Worm (Caenorhabditis elegans): ENCODE measurements around the gene dnj-5.

The dnj-5 gene

ce11 chrII:6888211-6888610 lies 30.1 kb upstream of the dnj-5 start (continued):
- TF ChIP-seq C34B4.2 (tag; optimal IDR thresholded peaks at IDR 0.05): no peak
- TF ChIP-seq nhr-47 (tag; optimal IDR thresholded peaks at IDR 0.05): peak; percentile 58
- peak in 1 of 2 experiments; percentile 7 for TF ChIP-seq ztf-11 (tag; optimal IDR thresholded peaks at IDR 0.05)
- no peak for TF ChIP-seq skn-1 (tag; optimal IDR thresholded peaks at IDR 0.05)
- TF ChIP-seq mep-1 (tag; optimal IDR thresholded peaks at IDR 0.05): no peak
- peak; percentile 17 for TF ChIP-seq nhr-85 (tag)
- TF ChIP-seq ets-5 (GFP tag; IDR thresholded peaks at IDR 0.05): no peak
- TF ChIP-seq ama-1 (optimal IDR thresholded peaks at IDR 0.05): peak; percentile 72
- TF ChIP-seq nhr-90 (tag; optimal IDR thresholded peaks at IDR 0.05; ENCODE audit: poor library complexity): peak; percentile 76
- no peak for TF ChIP-seq ceh-82 (tag; optimal IDR thresholded peaks at IDR 0.05)
- no peak for TF ChIP-seq nhr-84 (tag; optimal IDR thresholded peaks at IDR 0.05)
- no peak for TF ChIP-seq vab-15 (tag; optimal IDR thresholded peaks at IDR 0.05)
- 0 out of 2 replicates have a peak, but pooled peaks have one; percentile 22 for TF ChIP-seq grh-1 (GFP tag; IDR thresholded peaks at IDR 0.05)
- TF ChIP-seq aha-1 (tag; optimal IDR thresholded peaks at IDR 0.05): no peak
- peak; percentile 70 for TF ChIP-seq pax-3 (tag; optimal IDR thresholded peaks at IDR 0.05)
- TF ChIP-seq C16A3.4 (tag; optimal IDR thresholded peaks at IDR 0.05): peak; percentile 39
- TF ChIP-seq nhr-71 (tag; optimal IDR thresholded peaks at IDR 0.05): peak; percentile 84
- TF ChIP-seq snpc-4 (tag; optimal IDR thresholded peaks at IDR 0.05): no peak
- peak; percentile 17 for TF ChIP-seq elt-2 (tag; optimal IDR thresholded peaks at IDR 0.05)
- TF ChIP-seq nhr-20 (tag; optimal IDR thresholded peaks at IDR 0.05): peak; percentile 78
- TF ChIP-seq efl-1 (optimal IDR thresholded peaks at IDR 0.05): no peak
- peak in 1 of 2 experiments; percentile 93 for TF ChIP-seq efl-1 (GFP tag; optimal IDR thresholded peaks at IDR 0.05 in 1 of 2)
- TF ChIP-seq nhr-12 (tag; optimal IDR thresholded peaks at IDR 0.05): no peak
- TF ChIP-seq nhr-19 (GFP tag; conservative IDR thresholded peaks at IDR 0.05): peak; percentile 74
- peak; percentile 55 for TF ChIP-seq ztf-4 (tag; optimal IDR thresholded peaks at IDR 0.05)
- no peak for TF ChIP-seq pqm-1 (tag; optimal IDR thresholded peaks at IDR 0.05)
- peak; percentile 70 for TF ChIP-seq tbx-2 (tag; optimal IDR thresholded peaks at IDR 0.05)
- TF ChIP-seq unc-86 (tag; optimal IDR thresholded peaks at IDR 0.05): no peak
- TF ChIP-seq nhr-76 (tag; optimal IDR thresholded peaks at IDR 0.05): no peak
- no peak for TF ChIP-seq nhr-28 (tag; optimal IDR thresholded peaks at IDR 0.05)
- TF ChIP-seq irx-1 (tag; optimal IDR thresholded peaks at IDR 0.05): peak; percentile 2
- no peak for TF ChIP-seq hpl-2 (GFP tag; optimal IDR thresholded peaks at IDR 0.05)
- TF ChIP-seq sup-37 (GFP tag; optimal IDR thresholded peaks at IDR 0.05): no peak
- no peak for TF ChIP-seq fkh-10 (GFP tag; optimal IDR thresholded peaks at IDR 0.05)
- TF ChIP-seq ceh-63 (GFP tag; optimal IDR thresholded peaks at IDR 0.05): no peak
- TF ChIP-seq lir-3 (tag; optimal IDR thresholded peaks at IDR 0.05; ENCODE audit: poor library complexity): peak; percentile 46
- no peak for TF ChIP-seq egl-27 (tag; optimal IDR thresholded peaks at IDR 0.05)
- TF ChIP-seq hlh-4 (tag; optimal IDR thresholded peaks at IDR 0.05): no peak
- peak in 1 of 2 experiments; percentile 72 for TF ChIP-seq lin-35 (GFP tag; optimal IDR thresholded peaks at IDR 0.05)
- no peak for TF ChIP-seq mef-2 (tag; optimal IDR thresholded peaks at IDR 0.05)
- TF ChIP-seq tlp-1 (tag; optimal IDR thresholded peaks at IDR 0.05): no peak
- no peak for TF ChIP-seq jun-1 (tag; optimal IDR thresholded peaks at IDR 0.05)
- no peak for TF ChIP-seq fkh-8 (tag; optimal IDR thresholded peaks at IDR 0.05)
- TF ChIP-seq dsc-1 (tag; optimal IDR thresholded peaks at IDR 0.05): no peak
- peak; percentile 33 for TF ChIP-seq C04F5.9 (tag; optimal IDR thresholded peaks at IDR 0.05)
- TF ChIP-seq zip-4 (GFP tag; optimal IDR thresholded peaks at IDR 0.05): peak; percentile 33
- peak; percentile 51 for TF ChIP-seq lin-14 (GFP tag; optimal IDR thresholded peaks at IDR 0.05)
- TF ChIP-seq blmp-1 (tag; optimal IDR thresholded peaks at IDR 0.05): no peak
- no peak for TF ChIP-seq fkh-4 (tag; optimal IDR thresholded peaks at IDR 0.05; ENCODE audit: borderline replicate concordance)
- TF ChIP-seq ceh-90 (tag; optimal IDR thresholded peaks at IDR 0.05): no peak
- TF ChIP-seq lsy-2 (tag; optimal IDR thresholded peaks at IDR 0.05): peak; percentile 21 to 55
- no peak for TF ChIP-seq nhr-11 (tag; optimal IDR thresholded peaks at IDR 0.05)
- peak; percentile 40 for TF ChIP-seq xbp-1 (tag; optimal IDR thresholded peaks at IDR 0.05)
- no peak for TF ChIP-seq unc-130 (tag; optimal IDR thresholded peaks at IDR 0.05)
- no peak for TF ChIP-seq ces-1 (GFP tag; optimal IDR thresholded peaks at IDR 0.05)
